Worm (Caenorhabditis elegans) whole organism, L1 larva: ENCODE results near the gene srp-7.

Experiments
- F16B12.6 ChIP-seq: fragments of 150-350 bp; optimal IDR thresholded peaks from 2 replicates; lab custom pipeline; 2014; ENCODE audit warnings: missing biosample characterization, missing genetic modification characterization
- alr-1 ChIP-seq: fragments of 200-800 bp; sonication (Bioruptor generic); optimal IDR thresholded peaks from 2 replicates; lab custom pipeline; 2018; ENCODE audit warnings: borderline replicate concordance, mild to moderate bottlenecking, missing genetic modification characterization, missing compliant biosample characterization
- aly-2 ChIP-seq: fragments of 150-350 bp; optimal IDR thresholded peaks from 2 replicates; lab custom pipeline; 2014; ENCODE audit warnings: missing biosample characterization, missing genetic modification characterization
- ama-1 ChIP-seq: fragments of 150-350 bp; optimal IDR thresholded peaks from 2 replicates; lab custom pipeline; 2014
- blmp-1 ChIP-seq: fragments of 150-350 bp; optimal IDR thresholded peaks from 2 replicates; lab custom pipeline; 2014; ENCODE audit warnings: missing biosample characterization, missing genetic modification characterization
- ceh-8 ChIP-seq: fragments of 200-800 bp; sonication (Bioruptor generic); optimal IDR thresholded peaks from 2 replicates; lab custom pipeline; 2018; ENCODE audit warnings: mild to moderate bottlenecking, missing genetic modification characterization, moderate library complexity, missing compliant biosample characterization
- ceh-82 ChIP-seq, 3 experiments: fragments of 150-350 bp in 1 of 3; sonication (generic microtip) in 2 of 3; optimal IDR thresholded peaks; 2 replicates each; lab custom pipeline; 2014 to 2017; ENCODE audit warnings: missing biosample characterization in 3 of 3, missing genetic modification characterization in 3 of 3
- ceh-88 ChIP-seq: fragments of 200-800 bp; sonication (Bioruptor generic); IDR thresholded peaks from 2 replicates; pipeline ENCODE4 v1.3.6; 2022; ENCODE audit warnings: missing genetic modification characterization, missing compliant biosample characterization
- ceh-90 ChIP-seq: sonication (generic microtip); optimal IDR thresholded peaks from 2 replicates; lab custom pipeline; 2016; ENCODE audit warnings: missing genetic modification characterization, missing compliant biosample characterization
- ces-1 ChIP-seq: fragments of 150-350 bp; optimal IDR thresholded peaks from 2 replicates; lab custom pipeline; 2014; ENCODE audit warnings: missing biosample characterization, missing genetic modification reagents, missing genetic modification characterization
- dpl-1 ChIP-seq, 3 experiments: fragments of 150-350 bp in 2 of 3; sonication (generic microtip) in 1 of 3; optimal IDR thresholded peaks; 2 replicates each; lab custom pipeline; 2014 to 2017; ENCODE audit warnings: missing biosample characterization in 3 of 3, missing genetic modification characterization in 3 of 3, missing genetic modification reagents in 3 of 3
- dsc-1 ChIP-seq: sonication (generic microtip); optimal IDR thresholded peaks from 2 replicates; lab custom pipeline; 2016; ENCODE audit warnings: mild to moderate bottlenecking, missing genetic modification characterization, missing compliant biosample characterization
- efl-1 ChIP-seq, 4 experiments: fragments of 150-350 bp; optimal IDR thresholded peaks in 3 of 4; peaks in 1 of 4; 1 replicate in 1 of 4; 2 replicates in 3 of 4; lab custom pipeline; 2014; ENCODE audit warnings: missing biosample characterization in 2 of 4, missing genetic modification characterization in 2 of 4, missing genetic modification reagents in 2 of 4
- efl-3 ChIP-seq: fragments of 200-800 bp; sonication (Bioruptor generic); optimal IDR thresholded peaks from 2 replicates; lab custom pipeline; 2018; ENCODE audit warnings: mild to moderate bottlenecking, missing genetic modification characterization, missing compliant biosample characterization
- egl-13 ChIP-seq: sonication (generic microtip); optimal IDR thresholded peaks from 2 replicates; lab custom pipeline; 2016; ENCODE audit warnings: missing genotype, missing genetic modification reagents, missing genetic modification characterization, missing compliant biosample characterization
- egl-27 ChIP-seq, 2 experiments: fragments of 150-350 bp in 1 of 2; sonication (generic microtip); optimal IDR thresholded peaks; 3 replicates each; lab custom pipeline; 2017 to 2018; ENCODE audit warnings: missing biosample characterization in 2 of 2, missing genetic modification characterization in 2 of 2, missing genetic modification reagents in 2 of 2
- ets-5 ChIP-seq: fragments of 200-800 bp; sonication (Bioruptor generic); IDR thresholded peaks from 2 replicates; pipeline ENCODE4 v1.3.6; 2022; ENCODE audit warnings: missing genetic modification characterization, missing compliant biosample characterization
- fkh-4 ChIP-seq: sonication (generic microtip); optimal IDR thresholded peaks from 2 replicates; lab custom pipeline; 2016; ENCODE audit warnings: missing compliant biosample characterization, missing genetic modification characterization, borderline replicate concordance
- fos-1 ChIP-seq: fragments of 150-350 bp; optimal IDR thresholded peaks from 2 replicates; lab custom pipeline; 2014; ENCODE audit warnings: missing biosample characterization, missing genetic modification characterization
- hlh-4 ChIP-seq: sonication (generic microtip); optimal IDR thresholded peaks from 2 replicates; lab custom pipeline; 2016; ENCODE audit warnings: mild to moderate bottlenecking, missing genetic modification characterization, missing compliant biosample characterization
- hpl-2 ChIP-seq: fragments of 150-350 bp; optimal IDR thresholded peaks from 2 replicates; lab custom pipeline; 2014; ENCODE audit warnings: missing biosample characterization, missing genetic modification reagents, missing genetic modification characterization
- irx-1 ChIP-seq: sonication (generic microtip); optimal IDR thresholded peaks from 2 replicates; lab custom pipeline; 2016; ENCODE audit warnings: missing genetic modification characterization, missing compliant biosample characterization
- jun-1 ChIP-seq: fragments of 150-350 bp; optimal IDR thresholded peaks from 2 replicates; lab custom pipeline; 2014; ENCODE audit warnings: missing biosample characterization, missing genetic modification reagents, missing genetic modification characterization
- lin-13 ChIP-seq: fragments of 150-350 bp; optimal IDR thresholded peaks from 2 replicates; lab custom pipeline; 2014; ENCODE audit warnings: missing biosample characterization, missing genetic modification reagents, missing genetic modification characterization
- lin-15B ChIP-seq: fragments of 150-350 bp; sonication (generic microtip); optimal IDR thresholded peaks from 3 replicates; lab custom pipeline; 2014; ENCODE audit warnings: missing biosample characterization, missing genetic modification characterization
- lin-35 ChIP-seq, 2 experiments: fragments of 150-350 bp; optimal IDR thresholded peaks; 2 replicates each; lab custom pipeline; 2014; ENCODE audit warnings: missing biosample characterization in 2 of 2, missing genetic modification characterization in 2 of 2, missing genetic modification reagents in 2 of 2
- lsy-2 ChIP-seq, 2 experiments: fragments of 150-350 bp; optimal IDR thresholded peaks; 2 replicates each; lab custom pipeline; 2014; ENCODE audit warnings: missing biosample characterization in 2 of 2, missing genetic modification characterization in 2 of 2
- mdl-1 ChIP-seq, 2 experiments: fragments of 150-350 bp; optimal IDR thresholded peaks; 2 replicates each; lab custom pipeline; 2014 to 2017; ENCODE audit warnings: missing biosample characterization in 2 of 2, missing genetic modification characterization in 2 of 2, inconsistent platforms in 1 of 2
- mef-2 ChIP-seq: fragments of 150-350 bp; optimal IDR thresholded peaks from 2 replicates; lab custom pipeline; 2014; ENCODE audit warnings: missing biosample characterization, missing genetic modification characterization
- nhr-12 ChIP-seq: sonication (generic microtip); optimal IDR thresholded peaks from 2 replicates; lab custom pipeline; 2017; ENCODE audit warnings: missing biosample characterization, missing genetic modification characterization
- nhr-20 ChIP-seq: sonication (generic microtip); optimal IDR thresholded peaks from 2 replicates; lab custom pipeline; 2016; ENCODE audit warnings: mild to moderate bottlenecking, missing genetic modification characterization, missing compliant biosample characterization
- nhr-237 ChIP-seq: fragments of 150-350 bp; optimal IDR thresholded peaks from 2 replicates; lab custom pipeline; 2014; ENCODE audit warnings: missing biosample characterization, missing genetic modification characterization
- nhr-47 ChIP-seq: sonication (generic microtip); optimal IDR thresholded peaks from 2 replicates; lab custom pipeline; 2016; ENCODE audit warnings: mild to moderate bottlenecking, missing genetic modification characterization, moderate library complexity, missing compliant biosample characterization
- nhr-71 ChIP-seq: sonication (generic microtip); optimal IDR thresholded peaks from 2 replicates; lab custom pipeline; 2016; ENCODE audit warnings: mild to moderate bottlenecking, missing genetic modification characterization, moderate library complexity, missing compliant biosample characterization
- nhr-76 ChIP-seq: sonication (generic microtip); optimal IDR thresholded peaks from 2 replicates; lab custom pipeline; 2017; ENCODE audit warnings: missing biosample characterization, missing genetic modification characterization
- nhr-77 ChIP-seq: fragments of 150-350 bp; optimal IDR thresholded peaks from 2 replicates; lab custom pipeline; 2014; ENCODE audit warnings: missing biosample characterization, missing genetic modification characterization
- nhr-84 ChIP-seq: sonication (generic microtip); optimal IDR thresholded peaks from 2 replicates; lab custom pipeline; 2017; ENCODE audit warnings: missing biosample characterization, missing genetic modification characterization
- pag-3 ChIP-seq: sonication (generic microtip); optimal IDR thresholded peaks from 2 replicates; lab custom pipeline; 2017; ENCODE audit warnings: missing genetic modification characterization, mild to moderate bottlenecking, missing compliant biosample characterization, antibody characterized with exemption, borderline replicate concordance; ENCODE audit not compliant: insufficient read depth
- rnt-1 ChIP-seq: sonication (generic microtip); optimal IDR thresholded peaks from 2 replicates; lab custom pipeline; 2016; ENCODE audit warnings: mild to moderate bottlenecking, missing genetic modification characterization, moderate library complexity, missing compliant biosample characterization
- skn-1 ChIP-seq: fragments of 150-350 bp; optimal IDR thresholded peaks from 2 replicates; lab custom pipeline; 2014; ENCODE audit warnings: missing biosample characterization, missing genetic modification characterization
- snpc-4 ChIP-seq: fragments of 150-350 bp; optimal IDR thresholded peaks from 2 replicates; lab custom pipeline; 2014; ENCODE audit warnings: missing biosample characterization, missing genetic modification characterization
- snu-23 ChIP-seq: sonication (generic microtip); optimal IDR thresholded peaks from 2 replicates; lab custom pipeline; 2016; ENCODE audit warnings: missing genetic modification characterization, missing compliant biosample characterization
- sptf-1 ChIP-seq: fragments of 150-350 bp; optimal IDR thresholded peaks from 2 replicates; lab custom pipeline; 2014; ENCODE audit warnings: missing biosample characterization, missing genetic modification characterization
- sup-37 ChIP-seq: fragments of 200-800 bp; sonication (Bioruptor generic); optimal IDR thresholded peaks from 2 replicates; lab custom pipeline; 2018; ENCODE audit warnings: mild to moderate bottlenecking, missing genetic modification characterization, missing compliant biosample characterization
- swsn-7 ChIP-seq: sonication (generic microtip); optimal IDR thresholded peaks from 2 replicates; lab custom pipeline; 2016; ENCODE audit warnings: missing genetic modification characterization, missing compliant biosample characterization
- unc-62 ChIP-seq: fragments of 150-350 bp; optimal IDR thresholded peaks from 2 replicates; lab custom pipeline; 2014; ENCODE audit warnings: missing biosample characterization, missing genetic modification reagents, missing genetic modification characterization
- unc-98 ChIP-seq: fragments of 200-800 bp; sonication (Bioruptor generic); IDR thresholded peaks from 2 replicates; pipeline ENCODE4 v1.3.6; 2022; ENCODE audit warnings: missing genetic modification characterization, missing compliant biosample characterization
- xbp-1 ChIP-seq: sonication (generic microtip); optimal IDR thresholded peaks from 2 replicates; lab custom pipeline; 2016; ENCODE audit warnings: missing genetic modification characterization, missing compliant biosample characterization
- zip-4 ChIP-seq: fragments of 200-800 bp; sonication (Bioruptor generic); optimal IDR thresholded peaks from 2 replicates; lab custom pipeline; 2018; ENCODE audit warnings: mild to moderate bottlenecking, missing genetic modification characterization, moderate library complexity, missing compliant biosample characterization

srp-7 gene

ce11 chrV:8219550-8219949 lies 40.6 kb downstream of the srp-7 start:
- TF ChIP-seq ceh-82 (tag; optimal IDR thresholded peaks at IDR 0.05; lab: Kevin White, UChicago): no peak
- no peak for TF ChIP-seq jun-1 (tag; lab: Kevin White, UChicago)
- no peak for TF ChIP-seq fkh-4 (tag; lab: Kevin White, UChicago)
- no peak for TF ChIP-seq alr-1
- TF ChIP-seq unc-62 (GFP tag; lab: Kevin White, UChicago): no peak
- no peak for TF ChIP-seq nhr-20
- TF ChIP-seq unc-98 (GFP tag; lab: Robert Waterston, UW): no peak
- no peak for TF ChIP-seq pag-3 (tag; lab: Kevin White, UChicago)
- TF ChIP-seq snu-23: no peak
- no peak for TF ChIP-seq nhr-84 (tag; lab: Kevin White, UChicago)
- no peak for TF ChIP-seq lsy-2 (tag; optimal IDR thresholded peaks at IDR 0.05; lab: Kevin White, UChicago)
- TF ChIP-seq mdl-1 (tag; optimal IDR thresholded peaks at IDR 0.05; lab: Kevin White, UChicago): no peak
- no peak for TF ChIP-seq nhr-76
- TF ChIP-seq efl-1 (optimal IDR thresholded peaks at IDR 0.05; lab: Kevin White, UChicago): no peak
- TF ChIP-seq efl-1 (GFP tag; optimal IDR thresholded peaks at IDR 0.05 in 1 of 2; lab: Kevin White, UChicago): no peak
- no peak for TF ChIP-seq nhr-12 (tag; lab: Kevin White, UChicago)
- no peak for TF ChIP-seq aly-2 (tag; lab: Kevin White, UChicago)

DNA sequence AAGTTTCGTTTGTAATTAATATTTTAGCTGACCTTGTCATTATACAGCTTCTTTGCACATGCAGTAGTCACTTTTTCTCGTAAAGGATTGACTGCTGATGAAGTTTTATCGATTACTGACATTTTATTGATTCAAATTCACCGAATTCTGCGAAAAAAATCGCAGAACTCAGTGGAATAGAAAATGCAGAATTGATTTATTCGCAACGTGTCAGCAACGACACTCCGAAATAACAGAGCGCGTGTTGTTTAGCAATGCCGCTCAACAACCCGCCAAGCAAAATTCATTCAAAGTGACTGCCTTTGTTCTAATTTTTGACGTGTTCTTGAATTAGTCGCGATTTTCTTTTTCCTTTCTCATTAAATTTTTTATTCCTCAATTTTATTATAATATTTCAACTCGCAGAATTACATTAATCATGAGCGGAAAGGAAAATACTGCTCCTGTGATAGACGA lies 42.2 kb downstream of the srp-7 start, which contains the start of the genes cogc-6 and air-1:
TSS of gene cogc-6 (minus strand) at position 234 of the 456 bp plus-strand sequence.
TSS of gene air-1 (plus strand) at position 406 of the 456 bp plus-strand sequence.
- TF ChIP-seq unc-62 (GFP tag; lab: Kevin White, UChicago): no peak
- TF ChIP-seq sup-37: no peak
- TF ChIP-seq lsy-2 (tag; optimal IDR thresholded peaks at IDR 0.05; lab: Kevin White, UChicago): peak in 1 of 2 experiments; percentile 52
- no peak for TF ChIP-seq lin-13 (GFP tag; lab: Kevin White, UChicago)
- TF ChIP-seq nhr-12 (tag; lab: Kevin White, UChicago): no peak
- peak; percentile 42 for TF ChIP-seq nhr-47
- TF ChIP-seq alr-1: no peak
- peak; percentile 41 for TF ChIP-seq snpc-4 (tag; lab: Kevin White, UChicago)
- TF ChIP-seq ceh-82 (tag; optimal IDR thresholded peaks at IDR 0.05; lab: Kevin White, UChicago): no peak
- TF ChIP-seq efl-1 (optimal IDR thresholded peaks at IDR 0.05; lab: Kevin White, UChicago): peak; percentile 37 to 71
- TF ChIP-seq efl-1 (GFP tag; optimal IDR thresholded peaks at IDR 0.05 in 1 of 2; lab: Kevin White, UChicago): peak; percentile 83 to 97
- no peak for TF ChIP-seq ces-1 (GFP tag; lab: Kevin White, UChicago)
- no peak for TF ChIP-seq sptf-1 (tag; lab: Kevin White, UChicago)
- TF ChIP-seq F16B12.6 (tag; lab: Kevin White, UChicago): no peak
- TF ChIP-seq swsn-7 (tag; lab: Kevin White, UChicago): peak; percentile 15
- no peak for TF ChIP-seq jun-1 (tag; lab: Kevin White, UChicago)
- TF ChIP-seq hpl-2 (GFP tag; lab: Kevin White, UChicago): no peak
- TF ChIP-seq egl-27 (tag; optimal IDR thresholded peaks at IDR 0.05; lab: Kevin White, UChicago): no peak
- no peak for TF ChIP-seq lin-15B (tag; lab: Kevin White, UChicago)
- peak; percentile 31 for TF ChIP-seq nhr-71 (tag; lab: Kevin White, UChicago)
- TF ChIP-seq efl-3 (GFP tag; lab: Kevin White, UChicago): no peak
- no peak for TF ChIP-seq nhr-237 (tag; lab: Kevin White, UChicago)
- TF ChIP-seq ceh-90 (tag; lab: Kevin White, UChicago): no peak
- peak; percentile 57 to 87 for TF ChIP-seq lin-35 (GFP tag; optimal IDR thresholded peaks at IDR 0.05; lab: Kevin White, UChicago)
- TF ChIP-seq zip-4 (GFP tag; lab: Kevin White, UChicago): no peak
- no peak for TF ChIP-seq xbp-1 (tag; lab: Kevin White, UChicago)
- no peak for TF ChIP-seq unc-98 (GFP tag; lab: Robert Waterston, UW)
- TF ChIP-seq snu-23: peak; percentile 35
- TF ChIP-seq aly-2 (tag; lab: Kevin White, UChicago): no peak
- TF ChIP-seq ceh-88 (GFP tag; lab: Robert Waterston, UW): no peak
- no peak for TF ChIP-seq nhr-20
- TF ChIP-seq ets-5: no peak
- no peak for TF ChIP-seq skn-1
- TF ChIP-seq ama-1: no peak
- TF ChIP-seq mef-2 (tag; lab: Kevin White, UChicago): no peak
- peak; percentile 18 for TF ChIP-seq rnt-1
- TF ChIP-seq hlh-4 (tag; lab: Kevin White, UChicago): no peak
- no peak for TF ChIP-seq fos-1
- no peak for TF ChIP-seq nhr-77 (tag; lab: Kevin White, UChicago)
- no peak for TF ChIP-seq ceh-8 (GFP tag; lab: Kevin White, UChicago)
- TF ChIP-seq dsc-1 (tag; lab: Kevin White, UChicago): no peak
- no peak for TF ChIP-seq nhr-84 (tag; lab: Kevin White, UChicago)
- TF ChIP-seq dpl-1 (GFP tag; optimal IDR thresholded peaks at IDR 0.05; lab: Kevin White, UChicago): peak; percentile 52 to 83 (median 77)
- TF ChIP-seq irx-1: no peak
- TF ChIP-seq egl-13 (tag; lab: Kevin White, UChicago): no peak
- peak; percentile 13 for TF ChIP-seq blmp-1 (tag; lab: Kevin White, UChicago)
